Fruit fly (Drosophila melanogaster): ENCODE data around the gene CG15725.

CG15725 gene

dm6 chrX:12665112-12665795 lies 40.4 kb upstream of the CG15725 start (continued):
- TF ChIP-seq CG10669 (GFP tag; optimal IDR thresholded peaks at IDR 0.05) (peak; percentile 90), CG6854 (GFP tag; optimal IDR thresholded peaks at IDR 0.05) (peak; percentile 36), topi (GFP tag; optimal IDR thresholded peaks at IDR 0.05) (peak; percentile 89), fkh (GFP tag; optimal IDR thresholded peaks at IDR 0.05) (peak; percentile 96), CG4318 (GFP tag; optimal IDR thresholded peaks at IDR 0.05) (peak; percentile 83), CG7368 (GFP tag; optimal IDR thresholded peaks at IDR 0.05) (peak; percentile 81), CG11902 (GFP tag; optimal IDR thresholded peaks at IDR 0.05) (peak; percentile 73), net (GFP tag; optimal IDR thresholded peaks at IDR 0.05) (peak; percentile 93), achi (GFP tag; optimal IDR thresholded peaks at IDR 0.05) (peak; percentile 88), Eip75B (GFP tag; optimal IDR thresholded peaks at IDR 0.05) (peak; percentile 71), CG15336 (GFP tag; IDR thresholded peaks at IDR 0.05) (peak; percentile 94), CG8119 (GFP tag; IDR thresholded peaks at IDR 0.05) (peak; percentile 93), CG3919 (GFP tag; optimal IDR thresholded peaks at IDR 0.05) (peak; percentile 88), Sox14 (GFP tag; optimal IDR thresholded peaks at IDR 0.05) (peak; percentile 63), Met (GFP tag; optimal IDR thresholded peaks at IDR 0.05) (peak; percentile 83), lz (GFP tag; optimal IDR thresholded peaks at IDR 0.05) (peak; percentile 82), CG9139 (GFP tag; optimal IDR thresholded peaks at IDR 0.05) (peak; percentile 61), CG3032 (tag; optimal IDR thresholded peaks at IDR 0.05) (peak; percentile 87), cyc (GFP tag; optimal IDR thresholded peaks at IDR 0.05) (peak; percentile 82), CG6792 (GFP tag; optimal IDR thresholded peaks at IDR 0.05) (peak; percentile 84), CG8319 (GFP tag; optimal IDR thresholded peaks at IDR 0.05) (peak; percentile 63), Hr4 (GFP tag; optimal IDR thresholded peaks at IDR 0.05) (peak; percentile 74)

- peak; percentile 24 for TF ChIP-seq net (GFP tag; optimal IDR thresholded peaks at IDR 0.05)
- TF ChIP-seq eg (GFP tag; IDR thresholded peaks at IDR 0.05): no peak
Measured at dm6 chrX:12665796-12666338, 39.8 kb upstream of the CG15725 start.

dm6 chrX:12666471-12666884 lies 39.2 kb upstream of the CG15725 start:
- TF ChIP-seq fd85E (GFP tag; optimal IDR thresholded peaks at IDR 0.05): peak; percentile 39
- peak; percentile 66 for TF ChIP-seq CG1621 (tag; optimal IDR thresholded peaks at IDR 0.05)
- TF ChIP-seq CG8632 (GFP tag; optimal IDR thresholded peaks at IDR 0.05): peak; percentile 93
- peak; percentile 28 to 65 for TF ChIP-seq salr (GFP tag; optimal IDR thresholded peaks at IDR 0.05)
- TF ChIP-seq CG16779 (tag; optimal IDR thresholded peaks at IDR 0.05): peak; percentile 63
- peak; percentile 86 for TF ChIP-seq fkh (GFP tag; optimal IDR thresholded peaks at IDR 0.05)
- TF ChIP-seq eg (GFP tag; IDR thresholded peaks at IDR 0.05): peak; percentile 87
- peak; percentile 87 for TF ChIP-seq lz (GFP tag; optimal IDR thresholded peaks at IDR 0.05)
- peak; percentile 91 for TF ChIP-seq Smox (GFP tag; optimal IDR thresholded peaks at IDR 0.05)
- TF ChIP-seq CG8319 (GFP tag; optimal IDR thresholded peaks at IDR 0.05): peak; percentile 64
- TF ChIP-seq Ets21C (GFP tag; optimal IDR thresholded peaks at IDR 0.05): peak; percentile 70
- TF ChIP-seq dsx (GFP tag; optimal IDR thresholded peaks at IDR 0.05; ENCODE audit: poor library complexity, severe bottlenecking): peak; percentile 89
- peak; percentile 73 for TF ChIP-seq CG15336 (GFP tag; IDR thresholded peaks at IDR 0.05)
- TF ChIP-seq CG34406 (GFP tag; optimal IDR thresholded peaks at IDR 0.05): peak; percentile 93
- peak; percentile 84 for TF ChIP-seq CG31627 (GFP tag; optimal IDR thresholded peaks at IDR 0.05)
- TF ChIP-seq CG6808 (GFP tag; optimal IDR thresholded peaks at IDR 0.05): peak; percentile 70
- TF ChIP-seq CG4318 (GFP tag; optimal IDR thresholded peaks at IDR 0.05): peak; percentile 8
- TF ChIP-seq fd59A (GFP tag; optimal IDR thresholded peaks at IDR 0.05): peak; percentile 66
- TF ChIP-seq Hr4 (GFP tag; optimal IDR thresholded peaks at IDR 0.05): peak; percentile 63
- peak; percentile 76 for TF ChIP-seq Blimp-1 (GFP tag; optimal IDR thresholded peaks at IDR 0.05)
- peak; percentile 80 for TF ChIP-seq pdm3 (GFP tag; optimal IDR thresholded peaks at IDR 0.05)
- peak; percentile 96 for TF ChIP-seq svp (GFP tag)
- peak; percentile 68 for TF ChIP-seq CG11902 (GFP tag; optimal IDR thresholded peaks at IDR 0.05)
- peak; percentile 56 for TF ChIP-seq CG11294 (GFP tag; IDR thresholded peaks at IDR 0.05)
- peak; percentile 50 for TF ChIP-seq CG9139 (GFP tag; optimal IDR thresholded peaks at IDR 0.05)
- no peak for TF ChIP-seq dac (GFP tag; optimal IDR thresholded peaks at IDR 0.05)
- peak; percentile 87 for TF ChIP-seq Ets96B (tag; optimal IDR thresholded peaks at IDR 0.05)
- peak; percentile 85 for TF ChIP-seq OdsH (GFP tag; optimal IDR thresholded peaks at IDR 0.05)
- peak; percentile 85 for TF ChIP-seq achi (GFP tag; optimal IDR thresholded peaks at IDR 0.05)
- TF ChIP-seq CG11762 (GFP tag; optimal IDR thresholded peaks at IDR 0.05; ENCODE audit: insufficient read depth): peak; percentile 61
- TF ChIP-seq Sox15 (GFP tag; optimal IDR thresholded peaks at IDR 0.05): peak; percentile 67
- peak; percentile 74 for TF ChIP-seq net (GFP tag; optimal IDR thresholded peaks at IDR 0.05)
- TF ChIP-seq spab (GFP tag; optimal IDR thresholded peaks at IDR 0.05): peak; percentile 76
- TF ChIP-seq CG7368 (GFP tag; optimal IDR thresholded peaks at IDR 0.05): peak; percentile 69

Data from whole organism, prepupa.